Worm (Caenorhabditis elegans) whole organism, L1 larva: ENCODE data around the gene M04G7.2.

ENCODE experiments used
- efl-1 ChIP-seq, 4 experiments: fragments of 150-350 bp; optimal IDR thresholded peaks in 3 of 4; peaks in 1 of 4; 1 replicate in 1 of 4; 2 replicates in 3 of 4; lab custom pipeline; 2014; ENCODE audit warnings: missing biosample characterization in 2 of 4, missing genetic modification characterization in 2 of 4, missing genetic modification reagents in 2 of 4
- egl-27 ChIP-seq, 2 experiments: fragments of 150-350 bp in 1 of 2; sonication (generic microtip); optimal IDR thresholded peaks; 3 replicates each; lab custom pipeline; 2017 to 2018; ENCODE audit warnings: missing biosample characterization in 2 of 2, missing genetic modification characterization in 2 of 2, missing genetic modification reagents in 2 of 2
- elt-3 ChIP-seq, 6 experiments: fragments of 150-350 bp in 1 of 6; sonication (generic microtip); optimal IDR thresholded peaks; 2 replicates each; lab custom pipeline; 2017 to 2018; ENCODE audit warnings: missing biosample characterization in 6 of 6, missing genetic modification characterization in 6 of 6, inconsistent platforms in 1 of 6
- ztf-11 ChIP-seq, 2 experiments: sonication (generic microtip); optimal IDR thresholded peaks; 2 replicates each; lab custom pipeline; 2016 to 2017; ENCODE audit warnings: missing genetic modification characterization in 2 of 2, missing biosample characterization in 1 of 2, missing compliant biosample characterization in 1 of 2

DNA sequence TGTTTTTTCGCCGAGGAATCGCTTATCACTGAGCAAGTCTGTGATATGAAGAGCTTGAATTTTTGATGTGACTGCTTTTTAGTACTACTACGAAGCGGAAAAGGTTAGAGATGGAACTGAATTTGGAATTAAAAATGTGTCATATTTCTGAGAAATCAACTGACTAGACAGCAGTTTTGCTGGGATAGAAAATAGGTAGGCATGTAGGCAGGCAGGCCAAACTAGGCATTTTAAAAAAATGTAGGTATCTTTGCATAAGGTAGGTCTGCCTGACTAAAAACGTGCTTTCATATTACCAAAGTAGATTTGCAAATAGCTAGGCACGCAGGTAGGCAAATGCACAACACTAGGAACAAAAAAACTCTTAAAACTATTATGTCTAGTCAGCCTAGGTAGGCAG is 5.7 kb upstream of the M04G7.2 start:
- TF ChIP-seq elt-3 (tag; optimal IDR thresholded peaks at IDR 0.05; lab: Kevin White, UChicago) (no peak), egl-27 (tag; optimal IDR thresholded peaks at IDR 0.05; lab: Kevin White, UChicago) (no peak), ztf-11 (tag; optimal IDR thresholded peaks at IDR 0.05; lab: Kevin White, UChicago) (no peak), efl-1 (optimal IDR thresholded peaks at IDR 0.05; lab: Kevin White, UChicago) (no peak), efl-1 (GFP tag; optimal IDR thresholded peaks at IDR 0.05 in 1 of 2; lab: Kevin White, UChicago) (no peak)
